Worm (Caenorhabditis elegans) whole organism, L3 larva: ENCODE results near the gene nrf-6.

ENCODE experiments used
- ZK546.5 ChIP-seq: sonication (generic microtip); optimal IDR thresholded peaks from 2 replicates; lab custom pipeline; 2017; ENCODE audit warnings: missing biosample characterization, missing genetic modification characterization
- aly-2 ChIP-seq: fragments of 150-350 bp; optimal IDR thresholded peaks from 2 replicates; lab custom pipeline; 2014; ENCODE audit warnings: missing biosample characterization, missing genetic modification characterization
- ama-1 ChIP-seq: fragments of 150-350 bp; optimal IDR thresholded peaks from 2 replicates; lab custom pipeline; 2018
- ceh-16 ChIP-seq: sonication (generic microtip); optimal IDR thresholded peaks from 2 replicates; lab custom pipeline; 2017; ENCODE audit warnings: missing biosample characterization, missing genetic modification characterization
- egl-27 ChIP-seq: sonication (generic microtip); optimal IDR thresholded peaks from 4 replicates; lab custom pipeline; 2017; ENCODE audit warnings: missing biosample characterization, missing genetic modification reagents, missing genetic modification characterization
- elt-1 ChIP-seq: fragments of 150-350 bp; optimal IDR thresholded peaks from 2 replicates; lab custom pipeline; 2014; ENCODE audit warnings: missing biosample characterization, missing genetic modification characterization
- elt-2 ChIP-seq: sonication (generic microtip); optimal IDR thresholded peaks from 2 replicates; lab custom pipeline; 2016; ENCODE audit warnings: missing genetic modification reagents, mild to moderate bottlenecking, missing genetic modification characterization, missing compliant biosample characterization
- elt-3 ChIP-seq, 3 experiments: fragments of 150-350 bp in 1 of 3; sonication (generic microtip) in 2 of 3; optimal IDR thresholded peaks; 2 replicates in 2 of 3; 4 replicates in 1 of 3; lab custom pipeline; 2014 to 2017; ENCODE audit warnings: missing biosample characterization in 3 of 3, missing genetic modification characterization in 3 of 3
- fkh-10 ChIP-seq: sonication (generic microtip); optimal IDR thresholded peaks from 2 replicates; lab custom pipeline; 2017; ENCODE audit warnings: missing biosample characterization, missing genetic modification reagents, missing genetic modification characterization
- fkh-2 ChIP-seq: fragments of 150-350 bp; optimal IDR thresholded peaks from 2 replicates; lab custom pipeline; 2014; ENCODE audit warnings: missing biosample characterization, missing genetic modification reagents, missing genetic modification characterization
- fos-1 ChIP-seq: fragments of 150-350 bp; optimal IDR thresholded peaks from 2 replicates; lab custom pipeline; 2014; ENCODE audit warnings: missing biosample characterization, missing genetic modification characterization
- hmg-11 ChIP-seq: sonication (generic microtip); optimal IDR thresholded peaks from 2 replicates; lab custom pipeline; 2016; ENCODE audit warnings: missing genetic modification characterization, missing compliant biosample characterization
- lin-15B ChIP-seq: fragments of 150-350 bp; optimal IDR thresholded peaks from 2 replicates; lab custom pipeline; 2014; ENCODE audit warnings: missing biosample characterization, missing genetic modification characterization
- lin-39 ChIP-seq: fragments of 150-350 bp; optimal IDR thresholded peaks from 2 replicates; lab custom pipeline; 2018; ENCODE audit warnings: missing biosample characterization, missing genetic modification reagents, missing genetic modification characterization
- lsy-12 ChIP-seq: sonication (generic microtip); optimal IDR thresholded peaks from 2 replicates; lab custom pipeline; 2016; ENCODE audit warnings: mild to moderate bottlenecking, missing genetic modification characterization, missing compliant biosample characterization
- mdl-1 ChIP-seq: fragments of 150-350 bp; optimal IDR thresholded peaks from 2 replicates; lab custom pipeline; 2014; ENCODE audit warnings: missing biosample characterization, missing genetic modification characterization
- nfya-1 ChIP-seq: sonication (generic microtip); optimal IDR thresholded peaks from 2 replicates; lab custom pipeline; 2017; ENCODE audit warnings: missing genetic modification characterization, mild to moderate bottlenecking, missing compliant biosample characterization, antibody characterized with exemption, moderate library complexity; ENCODE audit not compliant: insufficient read depth
- nhr-11 ChIP-seq: fragments of 150-350 bp; optimal IDR thresholded peaks from 2 replicates; lab custom pipeline; 2014; ENCODE audit warnings: missing biosample characterization, missing genetic modification characterization
- nhr-12 ChIP-seq: fragments of 150-350 bp; optimal IDR thresholded peaks from 2 replicates; lab custom pipeline; 2014; ENCODE audit warnings: missing biosample characterization, missing genetic modification characterization
- nhr-25 ChIP-seq: sonication (generic microtip); optimal IDR thresholded peaks from 2 replicates; lab custom pipeline; 2017; ENCODE audit warnings: missing biosample characterization, missing genetic modification characterization
- nhr-28 ChIP-seq: fragments of 150-350 bp; optimal IDR thresholded peaks from 2 replicates; lab custom pipeline; 2014; ENCODE audit warnings: missing biosample characterization, missing genetic modification characterization
- nhr-43 ChIP-seq: sonication (generic microtip); optimal IDR thresholded peaks from 2 replicates; lab custom pipeline; 2016; ENCODE audit warnings: mild to moderate bottlenecking, missing genetic modification characterization, missing compliant biosample characterization; ENCODE audit not compliant: poor library complexity, severe bottlenecking
- nhr-76 ChIP-seq: fragments of 150-350 bp; sonication (generic microtip); optimal IDR thresholded peaks from 5 replicates; lab custom pipeline; 2014; ENCODE audit warnings: missing biosample characterization, missing genetic modification characterization
- nhr-77 ChIP-seq: fragments of 150-350 bp; optimal IDR thresholded peaks from 2 replicates; lab custom pipeline; 2014; ENCODE audit warnings: missing biosample characterization, missing genetic modification characterization
- pha-4 ChIP-seq: fragments of 150-350 bp; optimal IDR thresholded peaks from 2 replicates; lab custom pipeline; 2014; ENCODE audit warnings: missing biosample characterization, missing genetic modification reagents, missing genetic modification characterization
- pqm-1 ChIP-seq: fragments of 150-350 bp; optimal IDR thresholded peaks from 2 replicates; lab custom pipeline; 2017; ENCODE audit warnings: missing biosample characterization, missing genetic modification characterization, inconsistent platforms
- sea-2 ChIP-seq: fragments of 150-350 bp; sonication (generic microtip); optimal IDR thresholded peaks from 4 replicates; lab custom pipeline; 2014; ENCODE audit warnings: missing biosample characterization, missing genetic modification reagents, missing genetic modification characterization
- skn-1 ChIP-seq: fragments of 150-350 bp; optimal IDR thresholded peaks from 2 replicates; lab custom pipeline; 2014; ENCODE audit warnings: missing biosample characterization, missing genetic modification characterization
- snpc-4 ChIP-seq: fragments of 150-350 bp; optimal IDR thresholded peaks from 2 replicates; lab custom pipeline; 2014; ENCODE audit warnings: missing biosample characterization, missing genetic modification characterization
- tbx-2 ChIP-seq: sonication (generic microtip); optimal IDR thresholded peaks from 2 replicates; lab custom pipeline; 2016; ENCODE audit warnings: mild to moderate bottlenecking, missing genetic modification characterization, missing compliant biosample characterization
- unc-39 ChIP-seq: sonication (generic microtip); optimal IDR thresholded peaks from 4 replicates; lab custom pipeline; 2017; ENCODE audit warnings: missing biosample characterization, missing genetic modification characterization
- unc-62 ChIP-seq: fragments of 150-350 bp; sonication (generic microtip); optimal IDR thresholded peaks from 4 replicates; lab custom pipeline; 2014; ENCODE audit warnings: missing biosample characterization, missing genetic modification reagents, missing genetic modification characterization
- zag-1 ChIP-seq: fragments of 150-350 bp; optimal IDR thresholded peaks from 2 replicates; lab custom pipeline; 2014; ENCODE audit warnings: missing biosample characterization, missing genetic modification characterization
- ztf-11 ChIP-seq: fragments of 150-350 bp; optimal IDR thresholded peaks from 2 replicates; lab custom pipeline; 2014; ENCODE audit warnings: missing biosample characterization, missing genetic modification characterization
- ztf-4 ChIP-seq: fragments of 150-350 bp; optimal IDR thresholded peaks from 2 replicates; lab custom pipeline; 2014; ENCODE audit warnings: missing biosample characterization, missing genetic modification characterization

nrf-6 gene

DNA sequence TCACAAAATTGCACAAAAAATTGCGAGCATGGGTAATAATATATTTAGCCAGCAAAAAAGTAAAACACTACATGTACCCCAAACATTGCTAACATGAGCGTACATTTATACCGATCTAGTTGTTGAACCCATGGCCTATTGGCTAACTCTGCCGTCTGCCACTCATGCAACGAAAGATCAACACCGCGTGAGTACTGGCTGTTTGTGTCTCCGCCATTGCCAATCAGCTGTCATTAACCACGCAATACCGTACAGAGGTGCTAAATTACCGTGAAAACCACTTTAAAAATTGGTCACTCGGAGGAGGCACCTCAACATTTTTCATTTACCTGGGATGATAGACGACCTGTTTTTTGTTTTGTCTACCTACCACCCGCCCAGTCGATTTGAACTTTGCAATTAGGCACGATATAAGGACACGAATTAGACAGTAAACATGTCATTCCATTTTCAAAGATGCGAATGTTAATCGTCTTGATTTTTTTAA is 42.9 kb upstream of the nrf-6 start, which contains the start of gene K02C4.2 (continued):
- TF ChIP-seq skn-1 (tag; lab: Kevin White, UChicago) = peak; percentile 44
- no peak for TF ChIP-seq aly-2 (tag; lab: Kevin White, UChicago)

DNA sequence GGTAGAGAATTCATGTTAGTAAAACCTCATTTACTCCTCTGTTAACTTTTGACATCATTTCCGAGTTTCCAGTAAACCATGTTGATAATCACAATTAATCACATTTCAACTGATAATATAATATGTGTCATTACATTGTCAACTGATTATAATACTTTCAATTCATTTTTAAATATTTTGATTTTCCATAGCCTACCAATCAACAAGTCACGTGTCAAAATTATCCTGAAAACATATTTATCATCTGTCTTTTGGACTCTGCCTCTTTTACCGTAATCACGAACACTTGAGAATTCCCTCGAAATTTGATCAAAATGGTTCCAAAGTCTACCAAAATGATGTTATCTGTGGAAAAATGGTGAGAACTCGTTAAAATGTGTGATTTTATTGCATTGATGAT is 41.5 kb upstream of the nrf-6 start:
- TF ChIP-seq unc-39 (tag; lab: Kevin White, UChicago) (no peak), ZK546.5 (tag; lab: Kevin White, UChicago) (no peak), nhr-11 (tag; lab: Kevin White, UChicago) (no peak), nhr-12 (no peak), nhr-28 (tag; lab: Kevin White, UChicago) (no peak), pqm-1 (tag; lab: Kevin White, UChicago) (peak; percentile 72), tbx-2 (tag; lab: Kevin White, UChicago) (no peak), elt-2 (peak; percentile 79), hmg-11 (tag; lab: Kevin White, UChicago) (no peak)

DNA sequence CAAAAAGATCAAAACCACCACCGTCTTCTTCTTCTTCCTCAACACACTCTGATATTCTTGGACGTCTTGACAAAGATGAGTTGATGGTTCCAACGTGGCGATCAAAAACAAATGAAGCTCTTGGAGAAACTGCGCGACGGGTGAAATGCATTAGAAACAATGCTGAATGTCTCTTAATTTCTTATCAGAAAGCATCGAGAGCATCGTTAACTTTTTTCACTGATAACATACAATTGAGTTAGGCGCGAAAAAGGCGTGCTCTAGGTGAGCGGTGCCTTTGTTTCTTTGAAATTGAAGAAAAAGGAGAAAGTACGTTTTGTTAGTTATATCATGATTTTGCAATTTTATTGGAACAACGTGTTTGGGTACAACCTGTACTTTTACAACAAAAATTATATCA is 40.7 kb upstream of the nrf-6 start, which contains the start of gene gpcp-2:
gpcp-2 (minus strand) TSS at position 153 of the 400 bp plus-strand sequence.
- TF ChIP-seq unc-62 (GFP tag; lab: Kevin White, UChicago) (no peak), tbx-2 (tag; lab: Kevin White, UChicago) (no peak), ZK546.5 (tag; lab: Kevin White, UChicago) (no peak), aly-2 (tag; lab: Kevin White, UChicago) (no peak), fos-1 (no peak), nhr-76 (tag; lab: Kevin White, UChicago) (no peak), pqm-1 (tag; lab: Kevin White, UChicago) (peak; percentile 32), skn-1 (tag; lab: Kevin White, UChicago) (no peak), ama-1 (lab: Kevin White, UChicago) (no peak), sea-2 (GFP tag; lab: Kevin White, UChicago) (no peak), snpc-4 (no peak), elt-2 (peak; percentile 82)

- TF ChIP-seq zag-1 (tag; lab: Kevin White, UChicago) = no peak
- peak; percentile 55 for TF ChIP-seq mdl-1 (tag; lab: Kevin White, UChicago)
- TF ChIP-seq nhr-11 (tag; lab: Kevin White, UChicago) = peak; percentile 57
- peak; percentile 55 for TF ChIP-seq nfya-1 (tag; lab: Kevin White, UChicago)
- no peak for TF ChIP-seq ztf-11 (tag; lab: Kevin White, UChicago)
- no peak for TF ChIP-seq fkh-2 (tag; lab: Kevin White, UChicago)
- no peak for TF ChIP-seq fos-1
- TF ChIP-seq tbx-2 (tag; lab: Kevin White, UChicago) = peak; percentile 1
- peak; percentile 56 for TF ChIP-seq nhr-43 (tag; lab: Kevin White, UChicago)
- no peak for TF ChIP-seq nhr-77 (tag; lab: Kevin White, UChicago)
- TF ChIP-seq fkh-10 (GFP tag; lab: Kevin White, UChicago) = peak; percentile 8
- TF ChIP-seq ceh-16 = no peak
- peak; percentile 69 for TF ChIP-seq pha-4 (tag; lab: Kevin White, UChicago)
- no peak for TF ChIP-seq lsy-12
- no peak for TF ChIP-seq ztf-4
- TF ChIP-seq elt-1 (tag; lab: Kevin White, UChicago) = no peak
- peak; percentile 69 for TF ChIP-seq unc-62 (GFP tag; lab: Kevin White, UChicago)
- TF ChIP-seq lin-15B = peak; percentile 20
- TF ChIP-seq egl-27 (tag; lab: Kevin White, UChicago) = peak; percentile 22
- TF ChIP-seq nhr-12 = no peak
- TF ChIP-seq nhr-25 = peak; percentile 35
- no peak for TF ChIP-seq elt-3 (tag; optimal IDR thresholded peaks at IDR 0.05; lab: Kevin White, UChicago)
- TF ChIP-seq unc-39 (tag; lab: Kevin White, UChicago) = no peak
- peak; percentile 52 for TF ChIP-seq hmg-11 (tag; lab: Kevin White, UChicago)
- TF ChIP-seq lin-39 (tag; lab: Kevin White, UChicago) = peak; percentile 36
Observed at ce11 chrII:8071801-8072544, 39.5 kb upstream of the nrf-6 start.
